Fruit fly (Drosophila melanogaster): ENCODE data around the gene CG6770.

CG6770 gene

DNA sequence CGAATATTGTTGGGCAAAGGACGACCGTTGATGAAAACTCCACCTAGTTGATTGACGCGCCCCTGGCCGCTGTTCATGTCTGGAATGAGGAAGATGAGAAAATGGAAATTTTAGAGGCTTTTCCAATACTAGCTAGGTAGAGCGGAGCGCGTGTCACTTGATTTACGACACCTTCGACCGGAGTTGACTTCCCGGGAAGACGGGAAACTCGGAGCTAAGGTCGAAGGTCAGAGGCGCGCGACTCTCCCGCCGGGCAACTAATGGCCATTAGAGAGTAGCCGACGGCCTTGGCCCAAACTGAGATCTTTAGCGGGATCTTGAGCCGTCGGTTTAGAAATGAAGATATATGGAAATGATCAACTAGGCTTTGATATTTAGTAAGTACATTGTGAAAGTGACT is 39.1 kb upstream of the CG6770 start:
- no peak for TF ChIP-seq Hr83 (GFP tag; optimal IDR thresholded peaks at IDR 0.05; ENCODE audit: poor library complexity, severe bottlenecking)
- no peak for TF ChIP-seq dmrt93B (GFP tag; optimal IDR thresholded peaks at IDR 0.05)
- no peak for TF ChIP-seq Hr78 (GFP tag; optimal IDR thresholded peaks at IDR 0.05)
- TF ChIP-seq Dfd (GFP tag; optimal IDR thresholded peaks at IDR 0.05) = no peak
- TF ChIP-seq CG9705 (GFP tag; optimal IDR thresholded peaks at IDR 0.05) = no peak
- no peak for TF ChIP-seq CG32264 (GFP tag; optimal IDR thresholded peaks at IDR 0.05)
- no peak for TF ChIP-seq pan (optimal IDR thresholded peaks at IDR 0.05)
- TF ChIP-seq ey (GFP tag; optimal IDR thresholded peaks at IDR 0.05) = no peak
- TF ChIP-seq sv (GFP tag; optimal IDR thresholded peaks at IDR 0.05) = no peak
- no peak for TF ChIP-seq Jra (GFP tag; optimal IDR thresholded peaks at IDR 0.05)
- TF ChIP-seq Myc (optimal IDR thresholded peaks at IDR 0.05) = no peak
- TF ChIP-seq dsf (GFP tag; optimal IDR thresholded peaks at IDR 0.05; ENCODE audit: borderline replicate concordance) = no peak
- TF ChIP-seq CrebA (GFP tag; optimal IDR thresholded peaks at IDR 0.05; ENCODE audit: borderline replicate concordance) = no peak
- TF ChIP-seq psq (GFP tag; optimal IDR thresholded peaks at IDR 0.05) = no peak

DNA sequence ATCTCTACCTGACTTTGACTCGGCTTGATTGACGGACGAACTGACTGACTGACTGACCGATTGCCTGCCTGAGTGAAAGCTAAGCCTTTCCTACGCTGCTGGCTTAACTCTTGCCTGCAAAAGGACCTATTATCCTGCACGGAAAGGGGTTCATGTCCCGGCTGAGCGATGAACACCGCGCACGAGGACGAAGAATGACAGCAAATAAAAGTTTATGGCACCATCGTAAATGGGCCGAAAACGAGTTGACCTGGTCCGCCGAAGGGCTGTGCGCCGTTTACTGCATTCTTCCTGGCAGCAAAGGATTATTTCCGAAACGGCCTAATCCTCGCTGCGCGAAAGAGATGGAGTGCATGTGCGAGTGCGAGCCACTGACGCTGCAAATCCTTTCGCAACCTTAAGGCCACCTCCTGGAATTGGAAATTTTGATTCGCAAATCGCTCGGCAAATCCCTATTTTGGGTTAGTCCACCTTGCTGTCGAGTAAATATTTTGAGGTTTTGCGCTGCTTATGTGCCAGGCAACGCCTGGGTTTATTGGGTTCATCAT is 35.3 kb upstream of the CG6770 start:
- no peak for TF ChIP-seq Vsx2 (GFP tag; optimal IDR thresholded peaks at IDR 0.05; ENCODE audit: partially characterized antibody)
- no peak for TF ChIP-seq br (GFP tag; optimal IDR thresholded peaks at IDR 0.05)
- TF ChIP-seq usp (GFP tag; optimal IDR thresholded peaks at IDR 0.05) = no peak
- TF ChIP-seq Hnf4 (GFP tag; optimal IDR thresholded peaks at IDR 0.05) = no peak
- no peak for TF ChIP-seq Myc (optimal IDR thresholded peaks at IDR 0.05)

DNA sequence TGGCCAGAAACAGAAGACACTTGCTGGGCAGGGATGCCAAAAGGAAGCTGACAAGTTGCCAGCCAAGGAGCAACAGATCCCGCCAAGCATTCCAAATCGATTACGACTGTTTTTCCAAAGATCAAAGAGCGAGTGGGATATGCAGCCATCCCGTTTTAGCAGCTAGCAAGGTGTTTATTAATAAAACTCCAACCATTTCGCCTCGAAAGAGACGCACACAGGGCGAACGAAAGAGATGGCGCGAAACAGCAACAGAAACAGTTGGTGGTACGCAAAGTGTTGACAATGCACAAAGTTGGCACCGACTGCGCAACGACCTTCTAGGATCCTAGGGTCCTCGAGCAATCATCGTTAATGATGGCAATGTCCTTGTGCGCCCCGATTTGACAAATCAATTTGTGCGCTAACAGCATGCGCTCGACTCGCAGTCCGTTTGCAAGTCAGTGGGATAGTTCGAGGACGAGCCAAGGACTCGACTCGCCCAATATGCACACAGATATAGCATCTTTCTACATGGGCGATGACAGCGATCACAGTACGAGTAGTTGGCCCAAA is 34.0 kb upstream of the CG6770 start:
- TF ChIP-seq br (GFP tag; optimal IDR thresholded peaks at IDR 0.05) = no peak
- no peak for TF ChIP-seq Mio (GFP tag; optimal IDR thresholded peaks at IDR 0.05)
- TF ChIP-seq Jra (GFP tag; optimal IDR thresholded peaks at IDR 0.05) = no peak
- no peak for TF ChIP-seq foxo (GFP tag; optimal IDR thresholded peaks at IDR 0.05)
- TF ChIP-seq psq (GFP tag; optimal IDR thresholded peaks at IDR 0.05) = no peak
- TF ChIP-seq GATAd (GFP tag; optimal IDR thresholded peaks at IDR 0.05) = no peak
- TF ChIP-seq OdsH (GFP tag; optimal IDR thresholded peaks at IDR 0.05) = no peak
- no peak for TF ChIP-seq jim (GFP tag; optimal IDR thresholded peaks at IDR 0.05)

DNA sequence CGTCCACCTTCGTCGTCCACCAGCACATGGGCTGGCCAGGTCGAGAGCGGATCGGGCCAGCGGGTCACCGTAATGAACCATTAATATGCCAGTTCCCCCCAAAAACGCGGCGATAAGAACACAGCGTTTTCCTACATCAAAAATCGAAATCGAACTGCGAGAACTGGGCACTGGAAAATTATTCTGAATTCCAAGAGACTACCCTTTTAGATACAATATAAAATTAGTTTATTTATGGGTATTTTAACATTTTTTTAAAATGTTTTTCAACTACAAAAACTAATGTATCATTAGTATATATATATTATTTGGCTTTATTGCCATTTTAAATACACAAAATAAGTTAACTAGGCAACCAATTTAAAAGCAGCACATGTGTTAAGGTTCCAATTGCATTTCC is 32.8 kb upstream of the CG6770 start:
- no peak for TF ChIP-seq usp (GFP tag; optimal IDR thresholded peaks at IDR 0.05)
- no peak for TF ChIP-seq N (GFP tag; optimal IDR thresholded peaks at IDR 0.05)
- no peak for TF ChIP-seq Myc (optimal IDR thresholded peaks at IDR 0.05)
- TF ChIP-seq GATAd (GFP tag; optimal IDR thresholded peaks at IDR 0.05) = no peak
- TF ChIP-seq lola (GFP tag; optimal IDR thresholded peaks at IDR 0.05) = no peak
- no peak for TF ChIP-seq dl (GFP tag; optimal IDR thresholded peaks at IDR 0.05; ENCODE audit: insufficient read depth in 1 of 2, partially characterized antibody in 2 of 2)
- TF ChIP-seq CG32264 (GFP tag; optimal IDR thresholded peaks at IDR 0.05) = no peak
- no peak for TF ChIP-seq Rel (GFP tag; optimal IDR thresholded peaks at IDR 0.05)
- TF ChIP-seq Rel (tag; optimal IDR thresholded peaks at IDR 0.05) = no peak
- no peak for TF ChIP-seq tai (GFP tag; optimal IDR thresholded peaks at IDR 0.05)

DNA sequence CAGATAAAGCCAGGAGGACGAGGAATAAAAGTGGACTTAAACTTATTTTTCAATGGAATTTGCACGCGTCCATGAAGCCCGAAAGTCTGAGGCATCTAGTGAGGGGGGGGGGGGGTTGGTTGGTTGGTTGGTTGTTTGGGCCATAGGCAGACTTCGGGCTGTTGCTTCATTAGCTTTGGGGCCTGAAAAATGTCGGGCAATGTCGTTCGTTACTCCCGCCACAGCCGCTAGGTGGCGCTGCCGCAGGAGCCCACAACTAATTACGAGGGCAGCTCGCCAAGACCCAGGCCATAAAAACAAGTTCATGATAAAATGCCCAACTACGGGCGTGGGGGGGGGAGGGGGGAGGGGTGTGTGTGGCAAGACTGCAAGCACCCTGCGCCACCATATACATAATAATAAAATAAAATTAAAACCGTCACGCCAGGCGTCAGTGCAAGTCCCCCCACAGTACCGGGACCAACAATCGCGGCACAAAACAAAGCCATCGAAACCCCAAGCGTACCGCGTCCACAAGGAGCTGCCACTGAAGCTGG is 32.3 kb upstream of the CG6770 start:
- no peak for TF ChIP-seq sage (GFP tag; optimal IDR thresholded peaks at IDR 0.05)
- TF ChIP-seq Dfd (GFP tag; optimal IDR thresholded peaks at IDR 0.05) = no peak

DNA sequence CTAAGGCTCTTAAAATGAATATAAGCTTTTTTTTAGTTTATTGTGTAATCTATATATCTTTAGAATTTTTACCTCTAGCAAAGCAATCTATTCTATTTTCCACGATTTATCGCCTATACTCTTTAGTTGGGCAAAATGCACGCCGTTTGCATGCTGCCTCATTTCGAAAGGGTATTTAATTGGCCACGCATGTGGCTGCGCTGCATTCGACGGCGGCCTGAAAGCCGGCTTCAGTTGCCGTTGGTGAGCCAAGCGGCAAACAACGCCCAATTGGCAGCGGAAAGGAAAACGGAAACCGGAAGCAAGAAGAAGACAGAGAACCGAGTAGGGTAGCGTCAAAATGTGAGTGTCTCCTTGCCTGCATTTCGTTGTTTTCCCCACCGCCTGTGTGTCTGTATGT is 29.9 kb upstream of the CG6770 start, which contains the start of gene CG14947:
CG14947 (plus strand) TSS at position 251 of the 400 bp plus-strand sequence.
- no peak for TF ChIP-seq Hnf4 (GFP tag; optimal IDR thresholded peaks at IDR 0.05)
- no peak for TF ChIP-seq GATAd (GFP tag; optimal IDR thresholded peaks at IDR 0.05)

Measured in whole organism, wandering third instar larva.